Fruit fly (Drosophila melanogaster) whole organism, adult: ENCODE measurements around the gene CG9483.

Experiments used
- CG11617 ChIP-seq: fragments of 200-800 bp; sonication (Bioruptor generic); optimal IDR thresholded peaks from 2 replicates; lab custom pipeline; 2017; ENCODE audit warnings: mild to moderate bottlenecking, missing biosample characterization, missing genetic modification reagents, missing genetic modification characterization
- CG14711 ChIP-seq: fragments of 200-800 bp; sonication (Bioruptor generic); optimal IDR thresholded peaks from 2 replicates; lab custom pipeline; 2018; ENCODE audit warnings: missing biosample characterization, mild to moderate bottlenecking, missing genetic modification characterization, moderate library complexity
- CG1620 ChIP-seq: fragments of 200-800 bp; sonication (Bioruptor generic); optimal IDR thresholded peaks from 2 replicates; lab custom pipeline; 2016; ENCODE audit warnings: missing biosample characterization, missing genetic modification characterization
- CG33017 ChIP-seq: fragments of 200-800 bp; sonication (Bioruptor generic); optimal IDR thresholded peaks from 2 replicates; lab custom pipeline; 2018; ENCODE audit warnings: missing biosample characterization, mild to moderate bottlenecking, missing genetic modification characterization, moderate library complexity
- CG7045 ChIP-seq: fragments of 200-800 bp; sonication (Bioruptor generic); optimal IDR thresholded peaks from 2 replicates; lab custom pipeline; 2017; ENCODE audit warnings: missing biosample characterization, mild to moderate bottlenecking, missing genetic modification characterization
- Clk ChIP-seq: fragments of 200-800 bp; sonication (Bioruptor generic); optimal IDR thresholded peaks from 2 replicates; lab custom pipeline; 2017; ENCODE audit warnings: missing biosample characterization, missing genetic modification characterization
- Mnt ChIP-seq: fragments of 200-800 bp; sonication (Bioruptor generic); optimal IDR thresholded peaks from 2 replicates; lab custom pipeline; 2016; ENCODE audit warnings: missing biosample characterization, mild to moderate bottlenecking, missing genetic modification characterization
- pad ChIP-seq: fragments of 200-800 bp; sonication (Bioruptor generic); optimal IDR thresholded peaks from 3 replicates; lab custom pipeline; 2017; ENCODE audit warnings: missing biosample characterization, missing genetic modification characterization, mild to moderate bottlenecking, moderate library complexity, missing genetic modification reagents

dm6 chr2L:8859839-8860238 is 6.7 kb upstream of the CG9483 start:
- TF ChIP-seq CG7045 (GFP tag; lab: Kevin White, UChicago): no peak
- no peak for TF ChIP-seq Clk (GFP tag; lab: Kevin White, UChicago)
- TF ChIP-seq CG11617 (GFP tag; lab: Kevin White, UChicago): no peak
- TF ChIP-seq CG33017: no peak
- no peak for TF ChIP-seq Mnt (GFP tag; lab: Kevin White, UChicago)
- no peak for TF ChIP-seq CG14711 (tag; lab: Kevin White, UChicago)
- no peak for TF ChIP-seq pad
- TF ChIP-seq CG1620 (GFP tag; lab: Kevin White, UChicago): no peak
